Worm (Caenorhabditis elegans): ENCODE data around the gene nas-31.
A peak's percentile ranks its signal among the peaks of the same experiment; 100 is the strongest.

Gene nas-31

ce11 chrV:10965501-10965900 is 43.9 kb upstream of the nas-31 start, which contains the start of the genes ctf-4 and eef-1G (continued):
- TF ChIP-seq pha-4 (tag; optimal IDR thresholded peaks at IDR 0.05) (peak; percentile 87), repo-1 (tag; optimal IDR thresholded peaks at IDR 0.05) (peak; percentile 75), T26A5.8 (tag; optimal IDR thresholded peaks at IDR 0.05) (no peak), T07F8.4 (tag; optimal IDR thresholded peaks at IDR 0.05) (peak; percentile 14), Y95B8A.8 (GFP tag; IDR thresholded peaks at IDR 0.05) (peak; percentile 83; the same call in 1 of the 2 replicates), let-526 (GFP tag; IDR thresholded peaks at IDR 0.05) (peak; percentile 87), rec-8 (tag; optimal IDR thresholded peaks at IDR 0.05) (no peak), ets-4 (GFP tag; optimal IDR thresholded peaks at IDR 0.05) (peak; percentile 11), F57A8.1 (GFP tag; optimal IDR thresholded peaks at IDR 0.05) (no peak), attf-3 (GFP tag; conservative IDR thresholded peaks at IDR 0.05) (peak; percentile 75), snpc-1.1 (tag; optimal IDR thresholded peaks at IDR 0.05; ENCODE audit: insufficient read depth) (peak; percentile 59), ztf-22 (GFP tag; optimal IDR thresholded peaks at IDR 0.05) (no peak), sptf-2 (GFP tag; optimal IDR thresholded peaks at IDR 0.05) (no peak), dox-1 (GFP tag; IDR thresholded peaks at IDR 0.05) (peak; percentile 97), F57C9.4 (tag; optimal IDR thresholded peaks at IDR 0.05) (no peak), snpc-3.4 (tag; optimal IDR thresholded peaks at IDR 0.05) (peak; percentile 93), ztf-25 (GFP tag; IDR thresholded peaks at IDR 0.05) (no peak), B0336.3 (GFP tag; IDR thresholded peaks at IDR 0.05) (peak; percentile 75), bed-2 (GFP tag; IDR thresholded peaks at IDR 0.05) (no peak), unc-130 (GFP tag; optimal IDR thresholded peaks at IDR 0.05) (peak; percentile 77), K11D2.4 (GFP tag; IDR thresholded peaks at IDR 0.05) (peak; percentile 90), F23B12.7 (tag; optimal IDR thresholded peaks at IDR 0.05; ENCODE audit: insufficient read depth) (peak; percentile 97), F37B4.10 (GFP tag; IDR thresholded peaks at IDR 0.05) (no peak), hsf-1 (GFP tag; IDR thresholded peaks at IDR 0.05) (peak; percentile 76), nhr-90 (tag; optimal IDR thresholded peaks at IDR 0.05) (peak; percentile 52), F33H1.4 (GFP tag; IDR thresholded peaks at IDR 0.05) (peak; percentile 74), unc-62 (GFP tag; optimal IDR thresholded peaks at IDR 0.05) (peak; percentile 40), tbp1 (GFP tag; optimal IDR thresholded peaks at IDR 0.05) (peak; percentile 74), cebp-2 (GFP tag; IDR thresholded peaks at IDR 0.05) (0 out of 2 replicates have a peak, but pooled peaks have one; percentile 62), egrh-3 (GFP tag; IDR thresholded peaks at IDR 0.05) (no peak), athp-1 (tag; optimal IDR thresholded peaks at IDR 0.05) (peak; percentile 79), ZK185.1 (tag; optimal IDR thresholded peaks at IDR 0.05; ENCODE audit: poor library complexity, severe bottlenecking) (peak; percentile 94), attf-6 (GFP tag; IDR thresholded peaks at IDR 0.05) (no peak), chd-7 (tag; optimal IDR thresholded peaks at IDR 0.05) (peak; percentile 85), lin-35 (GFP tag; optimal IDR thresholded peaks at IDR 0.05) (peak; percentile 26 to 96 (median 60)), lsl-1 (GFP tag; optimal IDR thresholded peaks at IDR 0.05) (peak; percentile 75), ztf-26 (tag; optimal IDR thresholded peaks at IDR 0.05) (peak; percentile 77), madf-3 (GFP tag; IDR thresholded peaks at IDR 0.05) (peak; percentile 90), atf-7 (tag; optimal IDR thresholded peaks at IDR 0.05) (peak; percentile 83), dpl-1 (GFP tag; optimal IDR thresholded peaks at IDR 0.05) (peak; percentile 89), ceh-91 (GFP tag; IDR thresholded peaks at IDR 0.05) (peak; percentile 83), ceh-40 (GFP tag; IDR thresholded peaks at IDR 0.05) (no peak), nhr-179 (tag; optimal IDR thresholded peaks at IDR 0.05) (no peak), ccch-3 (GFP tag; optimal IDR thresholded peaks at IDR 0.05) (no peak), efl-1 (GFP tag; optimal IDR thresholded peaks at IDR 0.05) (peak; percentile 90), ama-1 (optimal IDR thresholded peaks at IDR 0.05) (no peak), ama-1 (GFP tag; optimal IDR thresholded peaks at IDR 0.05) (no peak), pbrm-1 (GFP tag; IDR thresholded peaks at IDR 0.05) (peak; percentile 91), madf-6 (GFP tag; IDR thresholded peaks at IDR 0.05) (peak; percentile 91), ceh-58 (GFP tag; IDR thresholded peaks at IDR 0.05) (no peak)

All from whole organism, young adult.